Fruit fly (Drosophila melanogaster): Measurements from ENCODE around the gene CG10301.

dm6 chr3R:23723381-23724034 lies 13.6 kb downstream of the CG10301 start:
- TF ChIP-seq Abd-B (GFP tag; optimal IDR thresholded peaks at IDR 0.05) (no peak), br (GFP tag; optimal IDR thresholded peaks at IDR 0.05) (peak; percentile 11), fru (GFP tag; optimal IDR thresholded peaks at IDR 0.05) (peak; percentile 24), rgr (GFP tag; optimal IDR thresholded peaks at IDR 0.05) (peak; percentile 15), Dif (GFP tag; optimal IDR thresholded peaks at IDR 0.05; ENCODE audit: partially characterized antibody) (peak; percentile 74), foxo (GFP tag; optimal IDR thresholded peaks at IDR 0.05) (peak in 1 of 2 experiments; percentile 51), ey (GFP tag; optimal IDR thresholded peaks at IDR 0.05) (no peak), CG9705 (GFP tag; optimal IDR thresholded peaks at IDR 0.05) (no peak), Sp1 (GFP tag; optimal IDR thresholded peaks at IDR 0.05) (peak; percentile 2)
